Worm (Caenorhabditis elegans) whole organism, mixed stage, embryonic: Measurements from ENCODE around the gene gly-14.
A peak's percentile ranks its signal among the peaks of the same experiment; 100 is the strongest.

Experiments used
- M03D4.4 ChIP-seq: sonication (generic microtip); optimal IDR thresholded peaks from 2 replicates; lab custom pipeline; 2017; ENCODE audit warnings: mild to moderate bottlenecking, missing genetic modification characterization, missing compliant biosample characterization
- bed-3 ChIP-seq: fragments of 200-800 bp; sonication (Bioruptor generic); optimal IDR thresholded peaks from 3 replicates; lab custom pipeline; 2018; ENCODE audit warnings: mild to moderate bottlenecking, missing genetic modification characterization, moderate library complexity, missing compliant biosample characterization
- ceh-39 ChIP-seq: fragments of 150-350 bp; optimal IDR thresholded peaks from 2 replicates; lab custom pipeline; 2014; ENCODE audit warnings: missing biosample characterization, missing genetic modification characterization
- ceh-43 ChIP-seq: fragments of 200-800 bp; sonication (Bioruptor generic); optimal IDR thresholded peaks from 2 replicates; lab custom pipeline; 2018; ENCODE audit warnings: mild to moderate bottlenecking, missing genetic modification characterization, moderate library complexity, missing compliant biosample characterization
- ceh-83 ChIP-seq: fragments of 200-800 bp; sonication (Bioruptor generic); optimal IDR thresholded peaks from 2 replicates; lab custom pipeline; 2018; ENCODE audit warnings: mild to moderate bottlenecking, missing genetic modification characterization, missing compliant biosample characterization
- ces-1 ChIP-seq: fragments of 150-350 bp; optimal IDR thresholded peaks from 2 replicates; lab custom pipeline; 2014; ENCODE audit warnings: missing biosample characterization, missing genetic modification reagents, missing genetic modification characterization
- cnd-1 ChIP-seq: fragments of 200-800 bp; sonication (Bioruptor generic); optimal IDR thresholded peaks from 2 replicates; lab custom pipeline; 2018; ENCODE audit warnings: mild to moderate bottlenecking, missing genetic modification characterization, missing compliant biosample characterization
- drap-1 ChIP-seq: fragments of 200-800 bp; sonication (Bioruptor generic); optimal IDR thresholded peaks from 3 replicates; lab custom pipeline; 2018; ENCODE audit warnings: mild to moderate bottlenecking, missing genetic modification characterization, missing compliant biosample characterization
- elt-1 ChIP-seq: sonication (generic microtip); optimal IDR thresholded peaks from 2 replicates; lab custom pipeline; 2017; ENCODE audit warnings: missing genetic modification characterization, mild to moderate bottlenecking, missing compliant biosample characterization, antibody characterized with exemption, moderate library complexity, borderline replicate concordance; ENCODE audit not compliant: insufficient read depth
- elt-3 ChIP-seq: fragments of 150-350 bp; optimal IDR thresholded peaks from 2 replicates; lab custom pipeline; 2014; ENCODE audit warnings: missing biosample characterization, missing genetic modification characterization
- flh-1 ChIP-seq: fragments of 200-800 bp; sonication (Bioruptor generic); optimal IDR thresholded peaks from 2 replicates; lab custom pipeline; 2018; ENCODE audit warnings: mild to moderate bottlenecking, missing genetic modification characterization, moderate library complexity, missing compliant biosample characterization
- ham-2 ChIP-seq: fragments of 200-800 bp; sonication (Bioruptor generic); optimal IDR thresholded peaks from 2 replicates; lab custom pipeline; 2018; ENCODE audit warnings: mild to moderate bottlenecking, missing genetic modification characterization, missing compliant biosample characterization
- hlh-1 ChIP-seq: fragments of 150-350 bp; optimal IDR thresholded peaks from 2 replicates; lab custom pipeline; 2014; ENCODE audit warnings: missing biosample characterization, missing genetic modification reagents, missing genetic modification characterization
- lin-13 ChIP-seq: fragments of 150-350 bp; optimal IDR thresholded peaks from 2 replicates; lab custom pipeline; 2014; ENCODE audit warnings: missing biosample characterization, missing genetic modification characterization
- lin-32 ChIP-seq: fragments of 200-800 bp; sonication (Bioruptor generic); optimal IDR thresholded peaks from 2 replicates; lab custom pipeline; 2018; ENCODE audit warnings: mild to moderate bottlenecking, missing genetic modification characterization, missing compliant biosample characterization
- lsy-2 ChIP-seq: fragments of 150-350 bp; optimal IDR thresholded peaks from 2 replicates; lab custom pipeline; 2014; ENCODE audit warnings: missing biosample characterization, missing genetic modification characterization
- mab-5 ChIP-seq: fragments of 150-350 bp; optimal IDR thresholded peaks from 2 replicates; lab custom pipeline; 2014; ENCODE audit warnings: missing biosample characterization, missing genetic modification characterization
- mep-1 ChIP-seq: fragments of 150-350 bp; optimal IDR thresholded peaks from 2 replicates; lab custom pipeline; 2017; ENCODE audit warnings: missing biosample characterization, missing genetic modification reagents, missing genetic modification characterization, inconsistent platforms
- mls-2 ChIP-seq: sonication (generic microtip); optimal IDR thresholded peaks from 2 replicates; lab custom pipeline; 2016; ENCODE audit warnings: mild to moderate bottlenecking, missing genetic modification characterization, moderate library complexity, missing compliant biosample characterization
- nhr-12 ChIP-seq: fragments of 150-350 bp; optimal IDR thresholded peaks from 2 replicates; lab custom pipeline; 2014; ENCODE audit warnings: missing biosample characterization, missing genetic modification characterization
- nhr-2 ChIP-seq: fragments of 150-350 bp; optimal IDR thresholded peaks from 2 replicates; lab custom pipeline; 2014; ENCODE audit warnings: missing biosample characterization, missing genetic modification characterization
- nhr-237 ChIP-seq: fragments of 150-350 bp; optimal IDR thresholded peaks from 2 replicates; lab custom pipeline; 2014; ENCODE audit warnings: missing biosample characterization, missing genetic modification characterization
- nhr-28 ChIP-seq: fragments of 150-350 bp; optimal IDR thresholded peaks from 2 replicates; lab custom pipeline; 2014; ENCODE audit warnings: missing biosample characterization, missing genetic modification characterization
- nhr-76 ChIP-seq: sonication (generic microtip); optimal IDR thresholded peaks from 2 replicates; lab custom pipeline; 2017; ENCODE audit warnings: missing biosample characterization, missing genetic modification characterization
- pha-4 ChIP-seq: fragments of 150-350 bp; optimal IDR thresholded peaks from 2 replicates; lab custom pipeline; 2018; ENCODE audit warnings: missing biosample characterization, missing genetic modification reagents, missing genetic modification characterization
- sem-2 ChIP-seq: fragments of 200-800 bp; sonication (Bioruptor generic); optimal IDR thresholded peaks from 2 replicates; lab custom pipeline; 2018; ENCODE audit warnings: mild to moderate bottlenecking, missing genetic modification characterization, missing compliant biosample characterization
- snpc-4 ChIP-seq: fragments of 150-350 bp; optimal IDR thresholded peaks from 2 replicates; lab custom pipeline; 2014; ENCODE audit warnings: missing biosample characterization, missing genetic modification characterization
- sptf-1 ChIP-seq: sonication (generic microtip); optimal IDR thresholded peaks from 2 replicates; lab custom pipeline; 2017; ENCODE audit warnings: mild to moderate bottlenecking, missing genetic modification characterization, moderate library complexity, missing compliant biosample characterization
- tbx-8 ChIP-seq: fragments of 200-800 bp; sonication (Bioruptor generic); optimal IDR thresholded peaks from 2 replicates; lab custom pipeline; 2018; ENCODE audit warnings: mild to moderate bottlenecking, missing genetic modification characterization, moderate library complexity, missing compliant biosample characterization
- unc-120 ChIP-seq: sonication (generic microtip); optimal IDR thresholded peaks from 2 replicates; lab custom pipeline; 2017; ENCODE audit warnings: missing genetic modification characterization, missing compliant biosample characterization; ENCODE audit not compliant: poor library complexity, severe bottlenecking
- unc-39 ChIP-seq: fragments of 150-350 bp; optimal IDR thresholded peaks from 2 replicates; lab custom pipeline; 2014; ENCODE audit warnings: missing biosample characterization, missing genetic modification characterization
- unc-62 ChIP-seq: fragments of 150-350 bp; optimal IDR thresholded peaks from 2 replicates; lab custom pipeline; 2014; ENCODE audit warnings: missing biosample characterization, missing genetic modification reagents, missing genetic modification characterization
- zip-8 ChIP-seq: fragments of 150-350 bp; optimal IDR thresholded peaks from 2 replicates; lab custom pipeline; 2014; ENCODE audit warnings: missing biosample characterization, missing genetic modification characterization
- ztf-11 ChIP-seq: fragments of 150-350 bp; optimal IDR thresholded peaks from 2 replicates; lab custom pipeline; 2014; ENCODE audit warnings: missing biosample characterization, missing genetic modification characterization

The gly-14 gene

DNA sequence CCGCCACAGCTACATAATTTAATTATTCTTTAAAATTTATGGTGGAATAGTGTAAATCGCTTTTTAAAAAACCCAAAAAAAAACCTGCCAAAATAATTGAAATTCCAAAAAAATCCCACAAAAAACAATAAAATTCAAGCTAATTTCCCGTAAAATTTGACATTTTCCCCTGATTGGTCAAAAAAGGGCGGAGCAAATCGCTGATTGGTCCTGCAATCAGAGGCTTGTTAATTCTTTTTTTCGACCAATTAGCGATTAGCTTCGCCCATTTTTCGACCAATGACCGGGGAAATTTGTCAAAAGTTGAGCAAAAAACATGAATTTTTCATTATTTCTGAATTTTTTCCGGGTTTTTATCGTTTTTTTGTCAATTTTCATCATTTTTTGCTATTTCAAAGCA, 26.0 kb downstream of the gly-14 start:
- no peak for TF ChIP-seq elt-3 (tag; lab: Kevin White, UChicago)
- no peak for TF ChIP-seq ztf-11 (tag; lab: Kevin White, UChicago)
- TF ChIP-seq nhr-2 (tag; lab: Kevin White, UChicago) = no peak
- TF ChIP-seq ceh-43 (GFP tag; lab: Kevin White, UChicago) = no peak
- TF ChIP-seq mab-5 (tag; lab: Kevin White, UChicago) = no peak
- no peak for TF ChIP-seq sem-2 (GFP tag; lab: Kevin White, UChicago)
- no peak for TF ChIP-seq bed-3 (GFP tag; lab: Kevin White, UChicago)
- no peak for TF ChIP-seq tbx-8 (GFP tag; lab: Kevin White, UChicago)
- no peak for TF ChIP-seq flh-1 (GFP tag; lab: Kevin White, UChicago)
- no peak for TF ChIP-seq unc-39 (tag; lab: Kevin White, UChicago)
- TF ChIP-seq lin-32 = no peak

DNA sequence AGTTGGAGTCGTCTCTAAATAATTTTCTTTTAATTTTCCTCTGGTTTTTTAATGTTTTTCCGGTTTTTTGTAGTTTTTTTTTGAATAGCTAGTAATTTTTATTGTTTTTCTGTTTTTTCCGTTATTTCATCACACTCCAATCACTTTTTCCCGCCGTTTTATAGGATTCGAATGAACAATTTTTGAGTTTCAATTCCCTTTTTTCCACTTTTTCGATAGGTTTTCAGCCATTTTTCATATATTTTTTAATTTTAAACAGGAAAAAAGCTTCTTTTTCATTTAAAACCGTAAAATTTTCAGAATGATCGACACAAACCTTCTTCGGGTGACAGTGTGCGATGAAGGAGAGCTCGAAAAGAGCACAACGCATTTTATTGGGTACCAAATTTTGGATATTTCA, 31.6 kb downstream of the gly-14 start, which contains the start of gene pph-6:
Gene pph-6 (plus strand): TSS at position 301 of the 400 bp plus-strand sequence.
- TF ChIP-seq ham-2 (GFP tag; lab: Kevin White, UChicago) (no peak), unc-120 (tag; lab: Kevin White, UChicago) (no peak), tbx-8 (GFP tag; lab: Kevin White, UChicago) (no peak), flh-1 (GFP tag; lab: Kevin White, UChicago) (no peak), nhr-12 (no peak), ceh-83 (GFP tag; lab: Kevin White, UChicago) (no peak), lin-13 (tag; lab: Kevin White, UChicago) (no peak), unc-39 (tag; lab: Kevin White, UChicago) (no peak), mep-1 (tag; lab: Kevin White, UChicago) (no peak), drap-1 (GFP tag; lab: Kevin White, UChicago) (no peak), sem-2 (GFP tag; lab: Kevin White, UChicago) (no peak), ces-1 (no peak), nhr-76 (tag; lab: Kevin White, UChicago) (no peak), unc-62 (GFP tag; lab: Kevin White, UChicago) (no peak)

DNA sequence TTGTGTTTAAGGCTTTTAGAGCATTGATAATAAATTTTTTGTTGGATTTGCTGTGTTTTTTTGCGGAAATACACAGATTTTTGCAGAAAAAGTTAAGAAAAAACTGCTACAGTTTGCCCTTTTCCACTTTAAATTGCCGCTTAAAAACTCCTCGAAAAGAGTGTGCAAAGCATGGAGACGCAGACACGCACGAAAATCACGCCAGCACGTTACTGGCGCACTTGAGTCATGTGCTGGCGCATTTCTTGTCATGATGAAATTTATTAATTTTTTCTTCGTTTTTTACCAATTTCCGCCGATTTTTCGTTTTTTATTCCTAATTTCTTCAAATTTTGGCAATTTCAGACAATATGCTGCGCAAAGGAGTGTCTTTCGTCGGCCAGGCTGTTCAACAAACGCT, 33.0 kb downstream of the gly-14 start, which contains the start of gene C34C12.8:
Gene C34C12.8 (plus strand): TSS at position 346 of the 400 bp plus-strand sequence.
- TF ChIP-seq sem-2 (GFP tag; lab: Kevin White, UChicago) (no peak), ceh-39 (peak; percentile 62), unc-62 (GFP tag; lab: Kevin White, UChicago) (peak; percentile 3), cnd-1 (tag; lab: Kevin White, UChicago) (peak; percentile 56), hlh-1 (tag; lab: Kevin White, UChicago) (peak; percentile 42), mls-2 (tag; lab: Kevin White, UChicago) (peak; percentile 51), mep-1 (tag; lab: Kevin White, UChicago) (peak; percentile 90), lin-13 (tag; lab: Kevin White, UChicago) (peak; percentile 95), nhr-237 (tag; lab: Kevin White, UChicago) (peak; percentile 80), ham-2 (GFP tag; lab: Kevin White, UChicago) (no peak), ceh-43 (GFP tag; lab: Kevin White, UChicago) (peak; percentile 32), tbx-8 (GFP tag; lab: Kevin White, UChicago) (peak; percentile 37), ces-1 (peak; percentile 92), flh-1 (GFP tag; lab: Kevin White, UChicago) (no peak), pha-4 (tag; lab: Kevin White, UChicago) (peak; percentile 90), nhr-2 (tag; lab: Kevin White, UChicago) (no peak), nhr-28 (tag; lab: Kevin White, UChicago) (peak; percentile 4), ceh-83 (GFP tag; lab: Kevin White, UChicago) (no peak), unc-120 (tag; lab: Kevin White, UChicago) (peak; percentile 1), elt-3 (tag; lab: Kevin White, UChicago) (no peak), lsy-2 (tag; lab: Kevin White, UChicago) (peak; percentile 88), mab-5 (tag; lab: Kevin White, UChicago) (no peak), lin-32 (no peak), nhr-12 (no peak), snpc-4 (tag; lab: Kevin White, UChicago) (no peak), M03D4.4 (peak; percentile 67), elt-1 (tag; lab: Kevin White, UChicago) (no peak), sptf-1 (peak; percentile 67), drap-1 (GFP tag; lab: Kevin White, UChicago) (peak; percentile 39), zip-8 (tag; lab: Kevin White, UChicago) (no peak)
